Fruit fly (Drosophila melanogaster) whole organism, embryonic: ENCODE data around the gene Sirup.

Source experiments
- Ada2b ChIP-seq: fragments of 200-800 bp; sonication (Bioruptor generic); IDR thresholded peaks from 2 replicates; pipeline ENCODE4 v1.3.6; 2022; ENCODE audit warnings: missing biosample characterization, missing genetic modification characterization
- Asciz ChIP-seq: fragments of 200-800 bp; sonication (Bioruptor generic); optimal IDR thresholded peaks from 2 replicates; lab custom pipeline; 2017; ENCODE audit warnings: missing biosample characterization, mild to moderate bottlenecking, missing genetic modification characterization, missing genetic modification reagents
- CG1024 ChIP-seq: fragments of 200-800 bp; sonication (Bioruptor generic); IDR thresholded peaks from 2 replicates; pipeline ENCODE4 v1.3.6; 2022; ENCODE audit warnings: missing biosample characterization, missing genetic modification characterization
- CG10431 ChIP-seq: fragments of 200-800 bp; sonication (Bioruptor generic); optimal IDR thresholded peaks from 3 replicates; lab custom pipeline; 2018; ENCODE audit warnings: missing biosample characterization, mild to moderate bottlenecking, missing genetic modification characterization
- CG10565 ChIP-seq: fragments of 200-800 bp; sonication (Bioruptor generic); optimal IDR thresholded peaks from 3 replicates; lab custom pipeline; 2016; ENCODE audit warnings: missing biosample characterization, mild to moderate bottlenecking, missing genetic modification characterization
- CG12659 ChIP-seq: fragments of 200-800 bp; sonication (Bioruptor generic); optimal IDR thresholded peaks from 3 replicates; lab custom pipeline; 2017; ENCODE audit warnings: mild to moderate bottlenecking, missing biosample characterization, missing genetic modification reagents, missing genetic modification characterization
- CG13624 ChIP-seq: fragments of 200-800 bp; sonication (Bioruptor generic); optimal IDR thresholded peaks from 2 replicates; lab custom pipeline; 2016; ENCODE audit warnings: missing biosample characterization, missing genetic modification characterization
- CG15479 ChIP-seq: fragments of 200-800 bp; sonication (Bioruptor generic); optimal IDR thresholded peaks from 3 replicates; lab custom pipeline; 2019; ENCODE audit warnings: missing biosample characterization, mild to moderate bottlenecking, missing genetic modification characterization, moderate library complexity
- CG17359 ChIP-seq: fragments of 200-800 bp; sonication (Bioruptor generic); optimal IDR thresholded peaks from 3 replicates; lab custom pipeline; 2018; ENCODE audit warnings: missing biosample characterization, mild to moderate bottlenecking, missing genetic modification characterization, moderate library complexity
- CG17568 ChIP-seq: fragments of 200-800 bp; sonication (Bioruptor generic); optimal IDR thresholded peaks from 2 replicates; lab custom pipeline; 2018; ENCODE audit warnings: missing biosample characterization, mild to moderate bottlenecking, missing genetic modification characterization, moderate library complexity
- CG17802 ChIP-seq: fragments of 200-800 bp; sonication (Bioruptor generic); optimal IDR thresholded peaks from 2 replicates; lab custom pipeline; 2018; ENCODE audit warnings: missing biosample characterization, mild to moderate bottlenecking, missing genetic modification characterization, moderate library complexity
- CG17829 ChIP-seq: fragments of 200-800 bp; optimal IDR thresholded peaks from 2 replicates; lab custom pipeline; 2019; ENCODE audit warnings: missing biosample characterization, mild to moderate bottlenecking, missing genetic modification characterization, moderate library complexity
- CG18262 ChIP-seq: fragments of 200-800 bp; optimal IDR thresholded peaks from 3 replicates; lab custom pipeline; 2019; ENCODE audit warnings: missing biosample characterization, mild to moderate bottlenecking, missing genetic modification characterization, moderate library complexity
- CG18599 ChIP-seq: fragments of 200-800 bp; sonication (Bioruptor generic); optimal IDR thresholded peaks from 3 replicates; lab custom pipeline; 2017; ENCODE audit warnings: missing biosample characterization, missing genetic modification characterization, mild to moderate bottlenecking, moderate library complexity, missing genetic modification reagents
- CG2120 ChIP-seq: fragments of 200-800 bp; sonication (Bioruptor generic); optimal IDR thresholded peaks from 3 replicates; lab custom pipeline; 2016; ENCODE audit warnings: missing biosample characterization, missing genetic modification characterization
- CG30020 ChIP-seq: fragments of 200-800 bp; optimal IDR thresholded peaks from 2 replicates; lab custom pipeline; 2019; ENCODE audit warnings: missing biosample characterization, mild to moderate bottlenecking, missing genetic modification characterization, moderate library complexity
- CG30403 ChIP-seq: fragments of 200-800 bp; sonication (Bioruptor generic); optimal IDR thresholded peaks from 3 replicates; lab custom pipeline; 2016; ENCODE audit warnings: missing biosample characterization, missing genetic modification characterization
- CG31365 ChIP-seq: fragments of 200-800 bp; sonication (Bioruptor generic); optimal IDR thresholded peaks from 2 replicates; lab custom pipeline; 2018; ENCODE audit warnings: missing biosample characterization, mild to moderate bottlenecking, missing genetic modification characterization
- CG3163 ChIP-seq: fragments of 200-800 bp; sonication (Bioruptor generic); optimal IDR thresholded peaks from 3 replicates; lab custom pipeline; 2016; ENCODE audit warnings: missing biosample characterization, missing genetic modification characterization
- CG32767 ChIP-seq: fragments of 200-800 bp; sonication (Bioruptor generic); IDR thresholded peaks from 2 replicates; pipeline ENCODE4 v1.3.6; 2022; ENCODE audit warnings: missing biosample characterization, missing genetic modification characterization
- CG5953 ChIP-seq: fragments of 200-800 bp; sonication (Bioruptor generic); IDR thresholded peaks from 2 replicates; pipeline ENCODE4 v1.3.6; 2022; ENCODE audit warnings: missing biosample characterization, missing genetic modification characterization
- CG8478 ChIP-seq: fragments of >200 bp; optimal IDR thresholded peaks from 2 replicates; lab custom pipeline; 2018
- CHES-1-like ChIP-seq: fragments of 200-800 bp; sonication (Bioruptor generic); optimal IDR thresholded peaks from 2 replicates; lab custom pipeline; 2016; ENCODE audit warnings: missing biosample characterization, missing genetic modification characterization
- Dip2 ChIP-seq: fragments of 200-800 bp; sonication (Bioruptor generic); IDR thresholded peaks from 2 replicates; pipeline ENCODE4 v1.3.6; 2022; ENCODE audit warnings: missing biosample characterization, missing genetic modification characterization
- Ets65A ChIP-seq: fragments of 200-800 bp; sonication (Bioruptor generic); peaks from one replicate; lab custom pipeline; 2016; ENCODE audit warnings: missing biosample characterization, missing genetic modification characterization
- Fer3 ChIP-seq: fragments of 200-800 bp; sonication (Bioruptor generic); optimal IDR thresholded peaks from 2 replicates; lab custom pipeline; 2018; ENCODE audit warnings: missing biosample characterization, mild to moderate bottlenecking, missing genetic modification characterization, moderate library complexity
- Hand ChIP-seq: fragments of 200-800 bp; sonication (Bioruptor generic); optimal IDR thresholded peaks from 2 replicates; lab custom pipeline; 2017; ENCODE audit warnings: mild to moderate bottlenecking, missing biosample characterization, missing genetic modification reagents, missing genetic modification characterization
- Hsf ChIP-seq: fragments of 200-800 bp; sonication (Bioruptor generic); optimal IDR thresholded peaks from 3 replicates; lab custom pipeline; 2016; ENCODE audit warnings: missing biosample characterization, missing genetic modification characterization
- Kr ChIP-seq: fragments of 200-800 bp; sonication (Bioruptor generic); optimal IDR thresholded peaks from 2 replicates; lab custom pipeline; 2017; ENCODE audit warnings: missing biosample characterization, mild to moderate bottlenecking, missing genetic modification characterization
- Med ChIP-seq: fragments of 200-800 bp; sonication (Bioruptor generic); peaks from one replicate; lab custom pipeline; 2016; ENCODE audit warnings: missing biosample characterization, missing genetic modification characterization, mild to moderate bottlenecking, inconsistent platforms, moderate library complexity
- Meics ChIP-seq: fragments of 200-800 bp; sonication (Bioruptor generic); optimal IDR thresholded peaks from 2 replicates; lab custom pipeline; 2017; ENCODE audit warnings: missing biosample characterization, mild to moderate bottlenecking, missing genetic modification characterization
- NK7.1 ChIP-seq: fragments of 200-800 bp; sonication (Bioruptor generic); optimal IDR thresholded peaks from 3 replicates; lab custom pipeline; 2016; ENCODE audit warnings: missing biosample characterization, missing genetic modification characterization
- Pdp1 ChIP-seq, 2 experiments: fragments of 200-800 bp; sonication (Bioruptor generic); optimal IDR thresholded peaks; 3 replicates each; lab custom pipeline; 2016; ENCODE audit warnings: missing biosample characterization in 2 of 2, missing genetic modification characterization in 2 of 2, mild to moderate bottlenecking in 1 of 2, moderate library complexity in 1 of 2
- Scr ChIP-seq: fragments of 200-800 bp; sonication (Bioruptor generic); IDR thresholded peaks from 2 replicates; pipeline ENCODE4 v1.3.6; 2022; ENCODE audit warnings: missing biosample characterization, missing genetic modification characterization; ENCODE audit not compliant: partially characterized antibody
- YL-1 ChIP-seq: fragments of 200-800 bp; sonication (Bioruptor generic); optimal IDR thresholded peaks from 3 replicates; lab custom pipeline; 2017; ENCODE audit warnings: missing biosample characterization, mild to moderate bottlenecking, missing genetic modification characterization
- al ChIP-seq: fragments of 200-800 bp; sonication (Bioruptor generic); IDR thresholded peaks from 2 replicates; pipeline ENCODE4 v1.3.6; 2022; ENCODE audit warnings: missing biosample characterization, missing genetic modification characterization
- crp ChIP-seq, 2 experiments: fragments of 200-800 bp; sonication (Bioruptor generic); optimal IDR thresholded peaks; 2 replicates in 1 of 2; 3 replicates in 1 of 2; lab custom pipeline; 2017; ENCODE audit warnings: missing biosample characterization in 2 of 2, missing genetic modification characterization in 2 of 2, mild to moderate bottlenecking in 1 of 2, moderate library complexity in 1 of 2
- danr ChIP-seq: fragments of 200-800 bp; sonication (Bioruptor generic); IDR thresholded peaks from 2 replicates; pipeline ENCODE4 v1.3.6; 2022; ENCODE audit warnings: missing biosample characterization, missing genetic modification characterization
- ftz-f1 ChIP-seq: fragments of 200-800 bp; sonication (Bioruptor generic); optimal IDR thresholded peaks from 2 replicates; lab custom pipeline; 2016; ENCODE audit warnings: missing biosample characterization, missing genetic modification characterization
- gt ChIP-seq: fragments of 200-800 bp; sonication (Bioruptor generic); IDR thresholded peaks from 2 replicates; pipeline ENCODE4 v1.3.6; 2022; ENCODE audit warnings: missing biosample characterization, missing genetic modification characterization
- hb ChIP-seq: fragments of 200-800 bp; sonication (Bioruptor generic); IDR thresholded peaks from 3 replicates; pipeline ENCODE4 v1.3.6; 2022; ENCODE audit warnings: missing biosample characterization, missing genetic modification characterization; ENCODE audit not compliant: partially characterized antibody
- jumu ChIP-seq: fragments of 200-800 bp; sonication (Bioruptor generic); optimal IDR thresholded peaks from 3 replicates; lab custom pipeline; 2016; ENCODE audit warnings: missing biosample characterization, missing genetic modification characterization
- knrl ChIP-seq: fragments of 200-800 bp; sonication (Bioruptor generic); IDR thresholded peaks from 3 replicates; pipeline ENCODE4 v1.3.6; 2022; ENCODE audit warnings: missing biosample characterization, missing genetic modification characterization; ENCODE audit not compliant: partially characterized antibody
- lmd ChIP-seq: fragments of 200-800 bp; sonication (Bioruptor generic); IDR thresholded peaks from 2 replicates; pipeline ENCODE4 v1.3.6; 2022; ENCODE audit warnings: missing biosample characterization, missing genetic modification characterization
- nerfin-2 ChIP-seq: fragments of 200-800 bp; sonication (Bioruptor generic); IDR thresholded peaks from 2 replicates; pipeline ENCODE4 v1.3.6; 2022; ENCODE audit warnings: missing biosample characterization, missing genetic modification characterization; ENCODE audit not compliant: partially characterized antibody
- phol ChIP-seq: fragments of 200-800 bp; sonication (Bioruptor generic); optimal IDR thresholded peaks from 3 replicates; lab custom pipeline; 2018; ENCODE audit warnings: missing biosample characterization, mild to moderate bottlenecking, missing genetic modification characterization, moderate library complexity
- ranshi ChIP-seq: fragments of 200-800 bp; sonication (Bioruptor generic); IDR thresholded peaks from 2 replicates; pipeline ENCODE4 v1.3.6; 2022; ENCODE audit warnings: missing biosample characterization, missing genetic modification characterization
- repo ChIP-seq: fragments of 200-800 bp; sonication (Bioruptor generic); optimal IDR thresholded peaks from 2 replicates; lab custom pipeline; 2016; ENCODE audit warnings: missing biosample characterization, missing genetic modification characterization
- sqz ChIP-seq: fragments of 200-800 bp; sonication (Bioruptor generic); optimal IDR thresholded peaks from 3 replicates; lab custom pipeline; 2018; ENCODE audit warnings: missing biosample characterization, mild to moderate bottlenecking, missing genetic modification characterization
- vfl ChIP-seq: fragments of 200-800 bp; sonication (Bioruptor generic); optimal IDR thresholded peaks from 2 replicates; lab custom pipeline; 2016; ENCODE audit warnings: missing biosample characterization, missing genetic modification characterization

Gene Sirup

DNA sequence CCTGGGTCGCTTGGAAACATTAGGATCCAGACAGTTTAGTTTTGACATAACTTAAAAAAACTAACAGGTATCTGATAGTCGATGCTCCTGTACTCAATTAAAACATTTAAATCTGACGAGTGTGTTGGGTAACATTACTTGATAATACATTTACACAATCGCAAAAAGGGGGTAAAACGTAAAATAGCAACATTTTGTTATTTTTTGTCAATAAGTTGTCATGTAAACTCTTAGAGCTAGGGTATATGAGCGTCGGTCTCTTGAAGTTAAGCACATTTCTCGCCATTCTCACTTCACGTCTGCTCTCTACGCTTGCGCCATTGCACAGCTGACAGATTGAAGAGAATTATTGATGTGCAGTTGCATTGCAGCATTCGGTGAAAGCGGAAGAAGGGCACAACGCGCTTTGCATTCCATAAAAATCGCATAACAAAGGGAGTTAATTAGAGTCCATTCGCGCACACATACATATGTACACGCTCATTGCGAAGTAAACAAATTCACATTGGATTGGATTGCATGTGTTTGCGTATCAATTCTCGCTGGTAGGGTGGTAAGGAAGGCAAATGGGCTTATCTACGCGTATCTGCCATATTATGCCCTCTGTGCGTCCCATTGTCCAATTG, 13.7 kb upstream of the Sirup start (continued):
- TF ChIP-seq danr (GFP tag; lab: Robert Waterston, UW) (no peak), Asciz (GFP tag; lab: Kevin White, UChicago) (no peak), Hsf (GFP tag; lab: Kevin White, UChicago) (peak; percentile 28), Meics (peak; percentile 39), Scr (peak; percentile 53), jumu (GFP tag; lab: Kevin White, UChicago) (no peak), CG1024 (GFP tag; lab: Robert Waterston, UW) (no peak), CG30403 (GFP tag; lab: Kevin White, UChicago) (peak; percentile 27), Kr (GFP tag; lab: Kevin White, UChicago) (no peak), Fer3 (tag; lab: Kevin White, UChicago) (no peak), CG18599 (peak; percentile 18), CG18262 (tag; lab: Kevin White, UChicago) (peak; percentile 23), CG8478 (lab: Kevin White, UChicago) (no peak), hb (GFP tag; lab: Robert Waterston, UW) (peak; percentile 74), CG17829 (tag; lab: Kevin White, UChicago) (no peak), Ets65A (peak; percentile 92), crp (GFP tag; optimal IDR thresholded peaks at IDR 0.05; lab: Kevin White, UChicago) (peak in 1 of 2 experiments; percentile 10), ftz-f1 (no peak), al (GFP tag; lab: Robert Waterston, UW) (no peak), CG13624 (GFP tag; lab: Kevin White, UChicago) (peak; percentile 34), CG10565 (no peak), repo (GFP tag; lab: Kevin White, UChicago) (no peak), NK7.1 (GFP tag; lab: Kevin White, UChicago) (peak; percentile 21), CG32767 (GFP tag; lab: Robert Waterston, UW) (no peak), phol (tag; lab: Kevin White, UChicago) (peak; percentile 33), CHES-1-like (no peak), CG31365 (tag; lab: Kevin White, UChicago) (no peak), Med (peak; percentile 71), ranshi (GFP tag; lab: Robert Waterston, UW) (0 out of 2 replicates have a peak, but pooled peaks have one; percentile 12), lmd (GFP tag; lab: Robert Waterston, UW) (no peak), Dip2 (GFP tag; lab: Robert Waterston, UW) (no peak), CG17359 (tag; lab: Kevin White, UChicago) (peak; percentile 26), knrl (GFP tag; lab: Robert Waterston, UW) (peak; percentile 41; the same call in 2 of the 3 replicates), Hand (GFP tag; lab: Kevin White, UChicago) (no peak), Pdp1 (GFP tag; optimal IDR thresholded peaks at IDR 0.05; lab: Kevin White, UChicago) (peak in 1 of 2 experiments; percentile 56), CG2120 (GFP tag; lab: Kevin White, UChicago) (peak; percentile 11), CG10431 (GFP tag; lab: Kevin White, UChicago) (no peak), vfl (GFP tag; lab: Kevin White, UChicago) (no peak), Ada2b (GFP tag; lab: Robert Waterston, UW) (0 out of 2 replicates have a peak, but pooled peaks have one; percentile 12), CG30020 (no peak), CG15479 (GFP tag; lab: Kevin White, UChicago) (peak; percentile 28), CG12659 (GFP tag; lab: Kevin White, UChicago) (peak; percentile 5), CG17802 (tag; lab: Kevin White, UChicago) (no peak), CG5953 (GFP tag; lab: Robert Waterston, UW) (no peak), YL-1 (GFP tag; lab: Kevin White, UChicago) (no peak), nerfin-2 (GFP tag; lab: Robert Waterston, UW) (peak; percentile 64), gt (GFP tag; lab: Robert Waterston, UW) (no peak), CG17568 (no peak), CG3163 (GFP tag; lab: Kevin White, UChicago) (peak; percentile 11), sqz (GFP tag; lab: Kevin White, UChicago) (peak; percentile 5)
